Fruit fly (Drosophila melanogaster) whole organism, embryonic: ENCODE results near the gene Bx.

Experiments used
- B-H1 ChIP-seq: fragments of 200-800 bp; sonication (Bioruptor generic); IDR thresholded peaks from 3 replicates; pipeline ENCODE4 v1.3.6; 2022; ENCODE audit warnings: missing biosample characterization, missing genetic modification characterization
- Bdp1 ChIP-seq: fragments of 200-800 bp; sonication (Bioruptor generic); optimal IDR thresholded peaks from 3 replicates; lab custom pipeline; 2016; ENCODE audit warnings: missing biosample characterization, missing genetic modification characterization
- Bgb ChIP-seq: fragments of 200-800 bp; sonication (Bioruptor generic); IDR thresholded peaks from 2 replicates; pipeline ENCODE4 v1.3.6; 2022; ENCODE audit warnings: missing biosample characterization, missing genetic modification characterization; ENCODE audit not compliant: partially characterized antibody
- CG10209 ChIP-seq: fragments of 200-800 bp; sonication (Bioruptor generic); optimal IDR thresholded peaks from 3 replicates; lab custom pipeline; 2017; ENCODE audit warnings: missing biosample characterization, mild to moderate bottlenecking, missing genetic modification characterization, missing genetic modification reagents
- CG10274 ChIP-seq: fragments of 200-800 bp; sonication (Bioruptor generic); optimal IDR thresholded peaks from 3 replicates; lab custom pipeline; 2017; ENCODE audit warnings: missing biosample characterization, mild to moderate bottlenecking, missing genetic modification characterization
- CG11504 ChIP-seq: fragments of 200-800 bp; sonication (Bioruptor generic); optimal IDR thresholded peaks from 3 replicates; lab custom pipeline; 2019; ENCODE audit warnings: missing biosample characterization, mild to moderate bottlenecking, missing genetic modification characterization, moderate library complexity
- CG13296 ChIP-seq: fragments of 200-800 bp; sonication (Bioruptor generic); optimal IDR thresholded peaks from 3 replicates; lab custom pipeline; 2018; ENCODE audit warnings: missing biosample characterization, mild to moderate bottlenecking, missing genetic modification characterization
- CG13894 ChIP-seq: fragments of 200-800 bp; sonication (Bioruptor generic); optimal IDR thresholded peaks from 3 replicates; lab custom pipeline; 2018; ENCODE audit warnings: missing biosample characterization, mild to moderate bottlenecking, missing genetic modification characterization, moderate library complexity
- CG14667 ChIP-seq: fragments of 200-800 bp; sonication (Bioruptor generic); IDR thresholded peaks from 2 replicates; pipeline ENCODE4 v1.3.6; 2022; ENCODE audit warnings: missing biosample characterization, missing genetic modification characterization
- CG2889 ChIP-seq: fragments of 200-800 bp; sonication (Bioruptor generic); IDR thresholded peaks from 3 replicates; pipeline ENCODE4 v1.3.6; 2022; ENCODE audit warnings: missing biosample characterization, missing genetic modification characterization
- CG3065 ChIP-seq: fragments of 200-800 bp; sonication (Bioruptor generic); optimal IDR thresholded peaks from 2 replicates; lab custom pipeline; 2016; ENCODE audit warnings: missing biosample characterization, missing genetic modification characterization
- CG33557 ChIP-seq: fragments of 200-800 bp; sonication (Bioruptor generic); optimal IDR thresholded peaks from 2 replicates; lab custom pipeline; 2019; ENCODE audit warnings: missing biosample characterization, mild to moderate bottlenecking, missing genetic modification characterization, moderate library complexity
- CG34376 ChIP-seq: fragments of 200-800 bp; sonication (Bioruptor generic); optimal IDR thresholded peaks from 2 replicates; lab custom pipeline; 2018; ENCODE audit warnings: missing biosample characterization, mild to moderate bottlenecking, missing genetic modification characterization
- CG3847 ChIP-seq: fragments of 200-800 bp; sonication (Bioruptor generic); IDR thresholded peaks from 2 replicates; pipeline ENCODE4 v1.3.6; 2022; ENCODE audit warnings: missing biosample characterization, missing genetic modification characterization
- CG6765 ChIP-seq: fragments of 200-800 bp; sonication (Bioruptor generic); optimal IDR thresholded peaks from 3 replicates; lab custom pipeline; 2017; ENCODE audit warnings: missing biosample characterization, mild to moderate bottlenecking, missing genetic modification characterization
- CG7556 ChIP-seq: fragments of 200-800 bp; sonication (Bioruptor generic); optimal IDR thresholded peaks from 2 replicates; lab custom pipeline; 2017; ENCODE audit warnings: missing biosample characterization, mild to moderate bottlenecking, missing genetic modification characterization
- CG7839 ChIP-seq: fragments of 200-800 bp; sonication (Bioruptor generic); optimal IDR thresholded peaks from 3 replicates; lab custom pipeline; 2018; ENCODE audit warnings: missing biosample characterization, mild to moderate bottlenecking, missing genetic modification characterization, moderate library complexity
- CG8089 ChIP-seq: fragments of 200-800 bp; sonication (Bioruptor generic); optimal IDR thresholded peaks from 3 replicates; lab custom pipeline; 2016; ENCODE audit warnings: missing biosample characterization, missing genetic modification characterization
- CG8388 ChIP-seq: fragments of 200-800 bp; sonication (Bioruptor generic); optimal IDR thresholded peaks from 2 replicates; lab custom pipeline; 2019; ENCODE audit warnings: missing biosample characterization, mild to moderate bottlenecking, missing genetic modification characterization, moderate library complexity
- CG8944 ChIP-seq: fragments of 200-800 bp; sonication (Bioruptor generic); optimal IDR thresholded peaks from 3 replicates; lab custom pipeline; 2016; ENCODE audit warnings: missing biosample characterization, missing genetic modification characterization
- CG9609 ChIP-seq: fragments of 200-800 bp; sonication (Bioruptor generic); optimal IDR thresholded peaks from 3 replicates; lab custom pipeline; 2016; ENCODE audit warnings: missing biosample characterization, missing genetic modification characterization
- D19A ChIP-seq: fragments of 200-800 bp; optimal IDR thresholded peaks from 3 replicates; lab custom pipeline; 2019; ENCODE audit warnings: missing biosample characterization, mild to moderate bottlenecking, missing genetic modification characterization, moderate library complexity
- Dll ChIP-seq: fragments of 200-800 bp; sonication (Bioruptor generic); IDR thresholded peaks from 4 replicates; pipeline ENCODE4 v1.3.6; 2022; ENCODE audit warnings: missing biosample characterization, missing genetic modification characterization; ENCODE audit not compliant: partially characterized antibody
- Doc2 ChIP-seq: fragments of 200-800 bp; sonication (Bioruptor generic); IDR thresholded peaks from 2 replicates; pipeline ENCODE4 v1.3.6; 2022; ENCODE audit warnings: missing biosample characterization, missing genetic modification characterization
- Ets65A ChIP-seq: fragments of 200-800 bp; sonication (Bioruptor generic); peaks from one replicate; lab custom pipeline; 2016; ENCODE audit warnings: missing biosample characterization, missing genetic modification characterization
- Fer2 ChIP-seq: fragments of 200-800 bp; sonication (Bioruptor generic); optimal IDR thresholded peaks from 2 replicates; lab custom pipeline; 2018; ENCODE audit warnings: missing biosample characterization, mild to moderate bottlenecking, missing genetic modification characterization, moderate library complexity
- Fer3 ChIP-seq: fragments of 200-800 bp; sonication (Bioruptor generic); optimal IDR thresholded peaks from 2 replicates; lab custom pipeline; 2018; ENCODE audit warnings: missing biosample characterization, mild to moderate bottlenecking, missing genetic modification characterization, moderate library complexity
- Gug ChIP-seq: fragments of 200-800 bp; sonication (Bioruptor generic); IDR thresholded peaks from 4 replicates; pipeline ENCODE4 v1.3.6; 2022; ENCODE audit warnings: missing biosample characterization, missing genetic modification characterization
- Jarid2 ChIP-seq: fragments of 200-800 bp; sonication (Bioruptor generic); optimal IDR thresholded peaks from 3 replicates; lab custom pipeline; 2017; ENCODE audit warnings: mild to moderate bottlenecking, missing biosample characterization, missing genetic modification reagents, missing genetic modification characterization
- Nf-YB ChIP-seq: fragments of 200-800 bp; sonication (Bioruptor generic); optimal IDR thresholded peaks from 3 replicates; lab custom pipeline; 2019; ENCODE audit warnings: missing biosample characterization, mild to moderate bottlenecking, missing genetic modification characterization, moderate library complexity
- Optix ChIP-seq: fragments of 200-800 bp; sonication (Bioruptor generic); IDR thresholded peaks from 3 replicates; pipeline ENCODE4 v1.3.6; 2022; ENCODE audit warnings: missing biosample characterization, missing genetic modification characterization
- Spps ChIP-seq: fragments of 200-800 bp; sonication (Bioruptor generic); optimal IDR thresholded peaks from 2 replicates; lab custom pipeline; 2018; ENCODE audit warnings: missing biosample characterization, mild to moderate bottlenecking, missing genetic modification characterization
- Usf ChIP-seq: fragments of 200-800 bp; sonication (Bioruptor generic); optimal IDR thresholded peaks from 2 replicates; lab custom pipeline; 2017; ENCODE audit warnings: missing genotype, missing biosample characterization, missing genetic modification characterization
- Xbp1 ChIP-seq: fragments of 200-800 bp; sonication (Bioruptor generic); optimal IDR thresholded peaks from 3 replicates; lab custom pipeline; 2016; ENCODE audit warnings: missing biosample characterization, mild to moderate bottlenecking, missing genetic modification characterization
- amos ChIP-seq: fragments of 200-800 bp; sonication (Bioruptor generic); IDR thresholded peaks from 2 replicates; pipeline ENCODE4 v1.3.6; 2022; ENCODE audit warnings: missing biosample characterization, missing genetic modification characterization; ENCODE audit not compliant: partially characterized antibody
- ato ChIP-seq: fragments of 200-800 bp; sonication (Bioruptor generic); IDR thresholded peaks from 2 replicates; pipeline ENCODE4 v1.3.6; 2022; ENCODE audit warnings: missing biosample characterization, missing genetic modification characterization; ENCODE audit not compliant: partially characterized antibody
- chif ChIP-seq, 2 experiments: fragments of 200-800 bp; sonication (Bioruptor generic); optimal IDR thresholded peaks; 3 replicates each; lab custom pipeline; 2016; ENCODE audit warnings: missing biosample characterization in 2 of 2, missing genetic modification characterization in 2 of 2
- croc ChIP-seq: fragments of 200-800 bp; sonication (Bioruptor generic); conservative IDR thresholded peaks from 3 replicates; pipeline ENCODE4 v1.3.6; 2022; ENCODE audit warnings: missing biosample characterization, missing genetic modification characterization
- dmrt11E ChIP-seq: fragments of 200-800 bp; sonication (Bioruptor generic); optimal IDR thresholded peaks from 3 replicates; lab custom pipeline; 2018; ENCODE audit warnings: missing biosample characterization, mild to moderate bottlenecking, missing genetic modification characterization, moderate library complexity
- gcm2 ChIP-seq: fragments of 200-800 bp; sonication (Bioruptor generic); optimal IDR thresholded peaks from 2 replicates; lab custom pipeline; 2016; ENCODE audit warnings: missing biosample characterization, missing genetic modification characterization
- her ChIP-seq: fragments of 200-800 bp; sonication (Bioruptor generic); optimal IDR thresholded peaks from 2 replicates; lab custom pipeline; 2016; ENCODE audit warnings: missing biosample characterization, missing genetic modification characterization
- hth ChIP-seq: fragments of >200 bp; optimal IDR thresholded peaks from 2 replicates; lab custom pipeline; 2017; ENCODE audit warnings: inconsistent platforms
- pb ChIP-seq: fragments of 200-800 bp; sonication (Bioruptor generic); optimal IDR thresholded peaks from 3 replicates; lab custom pipeline; 2016; ENCODE audit warnings: missing biosample characterization, missing genetic modification characterization
- ranshi ChIP-seq: fragments of 200-800 bp; sonication (Bioruptor generic); IDR thresholded peaks from 2 replicates; pipeline ENCODE4 v1.3.6; 2022; ENCODE audit warnings: missing biosample characterization, missing genetic modification characterization
- shn ChIP-seq: fragments of 200-800 bp; sonication (Bioruptor generic); optimal IDR thresholded peaks from 3 replicates; lab custom pipeline; 2016; ENCODE audit warnings: missing biosample characterization, missing genetic modification characterization
- sim ChIP-seq: fragments of 200-800 bp; sonication (Bioruptor generic); IDR thresholded peaks from 2 replicates; pipeline ENCODE4 v1.3.6; 2022; ENCODE audit warnings: missing biosample characterization, missing genetic modification characterization
- sisA ChIP-seq: fragments of 200-800 bp; sonication (Bioruptor generic); IDR thresholded peaks from 2 replicates; pipeline ENCODE4 v1.3.6; 2022; ENCODE audit warnings: missing biosample characterization, missing genetic modification characterization
- tna ChIP-seq: fragments of 200-800 bp; sonication (Bioruptor generic); IDR thresholded peaks from 2 replicates; pipeline ENCODE4 v1.3.6; 2022; ENCODE audit warnings: missing biosample characterization, missing genetic modification characterization; ENCODE audit not compliant: partially characterized antibody
- wdn ChIP-seq: fragments of 200-800 bp; sonication (Bioruptor generic); IDR thresholded peaks from 2 replicates; pipeline ENCODE4 v1.3.6; 2022; ENCODE audit warnings: missing biosample characterization, missing genetic modification characterization
- zen ChIP-seq: fragments of 200-800 bp; sonication (Bioruptor generic); optimal IDR thresholded peaks from 3 replicates; lab custom pipeline; 2018; ENCODE audit warnings: missing biosample characterization, mild to moderate bottlenecking, missing genetic modification characterization, moderate library complexity

Bx gene

dm6 chrX:18524594-18525266, 9.5 kb downstream of the Bx start (continued):
- peak; percentile 32 for TF ChIP-seq CG13296 (GFP tag; lab: Kevin White, UChicago)
- no peak for TF ChIP-seq gcm2 (GFP tag; lab: Kevin White, UChicago)
- TF ChIP-seq croc (GFP tag; lab: Robert Waterston, UW) = no peak; the same call in 2 of the 3 replicates
- TF ChIP-seq dmrt11E (tag; lab: Kevin White, UChicago) = peak; percentile 68
- TF ChIP-seq CG9609 (GFP tag; lab: Kevin White, UChicago) = no peak
- no peak for TF ChIP-seq her (GFP tag; lab: Kevin White, UChicago)
- no peak for TF ChIP-seq CG8944 (GFP tag; lab: Kevin White, UChicago)
- TF ChIP-seq hth (lab: Kevin White, UChicago) = no peak
- no peak for TF ChIP-seq CG13894
- TF ChIP-seq pb (GFP tag; lab: Kevin White, UChicago) = no peak
- no peak for TF ChIP-seq Bgb
- peak; percentile 52 for TF ChIP-seq CG10209 (GFP tag; lab: Kevin White, UChicago)
- peak; percentile 21; the same call in 1 of the 2 replicates for TF ChIP-seq sisA (GFP tag; lab: Robert Waterston, UW)
- peak; percentile 57 for TF ChIP-seq CG7556 (GFP tag; lab: Kevin White, UChicago)
- TF ChIP-seq amos (GFP tag; lab: Robert Waterston, UW) = no peak
- no peak for TF ChIP-seq wdn (GFP tag; lab: Robert Waterston, UW)
- TF ChIP-seq CG6765 (GFP tag; lab: Kevin White, UChicago) = no peak
- TF ChIP-seq Spps (tag; lab: Kevin White, UChicago) = peak; percentile 44
- TF ChIP-seq CG3847 = no peak
- 0 out of 2 replicates have a peak, but pooled peaks have one; percentile 8 for TF ChIP-seq CG14667 (GFP tag; lab: Robert Waterston, UW)
- peak; percentile 73 for TF ChIP-seq CG11504
- no peak for TF ChIP-seq Usf
- TF ChIP-seq shn (GFP tag; lab: Kevin White, UChicago) = no peak
- peak; percentile 53 for TF ChIP-seq CG7839 (tag; lab: Kevin White, UChicago)
- TF ChIP-seq Xbp1 (GFP tag; lab: Kevin White, UChicago) = no peak
- TF ChIP-seq D19A = peak; percentile 59
- no peak for TF ChIP-seq CG10274 (GFP tag; lab: Kevin White, UChicago)
- no peak for TF ChIP-seq Bdp1 (GFP tag; lab: Kevin White, UChicago)
- no peak for TF ChIP-seq CG8089 (GFP tag; lab: Kevin White, UChicago)
- no peak for TF ChIP-seq Optix (GFP tag; lab: Robert Waterston, UW)
- no peak for TF ChIP-seq Fer2 (tag; lab: Kevin White, UChicago)
- no peak for TF ChIP-seq Gug (GFP tag; lab: Robert Waterston, UW)
- no peak for TF ChIP-seq Fer3
- no peak for TF ChIP-seq CG34376 (GFP tag; lab: Kevin White, UChicago)
- peak in 1 of 2 experiments; percentile 9 for TF ChIP-seq chif (GFP tag; optimal IDR thresholded peaks at IDR 0.05; lab: Kevin White, UChicago)
- TF ChIP-seq CG8388 (GFP tag; lab: Kevin White, UChicago) = peak; percentile 48
- TF ChIP-seq zen (tag; lab: Kevin White, UChicago) = peak; percentile 46
- no peak for TF ChIP-seq sim (GFP tag; lab: Robert Waterston, UW)
- no peak for TF ChIP-seq Dll (GFP tag; lab: Robert Waterston, UW)
- TF ChIP-seq B-H1 (GFP tag; lab: Robert Waterston, UW) = no peak
- TF ChIP-seq Ets65A (GFP tag; lab: Kevin White, UChicago) = peak; percentile 89
- TF ChIP-seq ato (GFP tag; lab: Robert Waterston, UW) = no peak
- no peak for TF ChIP-seq ranshi (GFP tag; lab: Robert Waterston, UW)
- TF ChIP-seq CG2889 = no peak
- TF ChIP-seq CG3065 = no peak
- TF ChIP-seq CG33557 = peak; percentile 45
- TF ChIP-seq Nf-YB (GFP tag; lab: Kevin White, UChicago) = peak; percentile 10
- peak; percentile 23 for TF ChIP-seq Jarid2
- no peak for TF ChIP-seq tna
- TF ChIP-seq Doc2 (GFP tag; lab: Robert Waterston, UW) = no peak
